ENCODE assay signal across 2 fruit fly cellular contexts in the genomic region with DNA sequence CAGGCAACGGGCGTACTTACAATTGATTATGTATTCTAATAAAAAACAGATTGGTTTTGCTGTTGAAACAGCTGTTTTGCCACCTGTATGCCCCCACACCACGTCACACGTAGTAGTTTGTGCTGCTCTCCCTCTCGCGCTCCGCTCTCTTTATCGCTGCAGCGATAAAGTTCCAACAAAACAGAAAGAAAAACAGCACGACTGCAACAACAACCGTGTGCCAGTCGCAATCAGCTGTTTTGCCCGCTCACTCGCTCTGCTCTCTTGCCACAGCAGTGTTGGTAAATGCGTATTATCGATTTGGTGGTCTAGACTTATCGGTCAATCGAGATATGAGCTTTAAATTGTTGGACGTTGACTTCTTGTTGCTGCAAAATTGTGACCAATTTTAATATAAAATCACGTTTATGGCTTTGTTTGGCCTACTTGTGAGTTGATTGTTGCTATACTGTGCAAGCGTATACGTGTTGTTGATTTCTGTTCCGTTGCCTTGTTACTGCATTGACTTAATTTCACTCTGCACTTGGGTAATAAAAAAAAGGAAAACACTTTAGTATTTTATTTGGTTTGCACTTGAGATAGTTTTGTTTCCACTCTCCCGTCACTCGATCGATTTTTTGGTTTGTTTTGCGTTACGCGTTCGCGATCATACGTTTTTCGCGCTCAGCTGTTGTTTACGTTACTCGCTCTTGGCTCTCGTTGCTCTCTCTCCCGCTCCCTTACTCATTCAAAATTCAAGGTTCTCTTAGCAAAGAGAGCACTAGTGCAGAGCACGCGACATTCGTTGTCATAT.
TF ChIP-seq lines count a peak whose summit lies in the region.

No protein-coding gene starts in this region.

TF ChIP-seq in whole organism, embryonic, 481 proteins besides CTCF, POLR2A, EP300 and RAD21 (continued from another document and continues in another):
- no peak for TF ChIP-seq CG8944 (GFP tag; optimal IDR thresholded peaks at IDR 0.05; lab: Kevin White, UChicago)
- peak; percentile 10 for TF ChIP-seq CG8388 (GFP tag; optimal IDR thresholded peaks at IDR 0.05; lab: Kevin White, UChicago)
- TF ChIP-seq nerfin-2 (GFP tag; IDR thresholded peaks at IDR 0.05; lab: Robert Waterston, UW; ENCODE audit: partially characterized antibody), result no peak
- TF ChIP-seq CG15514 (GFP tag; optimal IDR thresholded peaks at IDR 0.05; lab: Kevin White, UChicago), result peak; percentile 34
- TF ChIP-seq nmo (GFP tag; optimal IDR thresholded peaks at IDR 0.05; lab: Kevin White, UChicago), result peak; percentile 28
- TF ChIP-seq CG6175 (GFP tag; IDR thresholded peaks at IDR 0.05; lab: Robert Waterston, UW), result peak; percentile 64; the same call in 2 of the 3 replicates
- peak; percentile 3 for TF ChIP-seq gfzf (GFP tag; optimal IDR thresholded peaks at IDR 0.05; lab: Kevin White, UChicago)
- 0 out of 3 replicates have a peak, but pooled peaks have one; percentile 13 for TF ChIP-seq Dbx (GFP tag; IDR thresholded peaks at IDR 0.05; lab: Robert Waterston, UW)
- no peak for TF ChIP-seq Gsc (GFP tag; IDR thresholded peaks at IDR 0.05; lab: Robert Waterston, UW)
- TF ChIP-seq CG17829 (tag; optimal IDR thresholded peaks at IDR 0.05; lab: Kevin White, UChicago), result peak; percentile 23
- no peak for TF ChIP-seq CG14965 (GFP tag; optimal IDR thresholded peaks at IDR 0.05; lab: Kevin White, UChicago; ENCODE audit: borderline replicate concordance)
- TF ChIP-seq CG5180 (GFP tag; optimal IDR thresholded peaks at IDR 0.05; lab: Kevin White, UChicago), result peak; percentile 21
- TF ChIP-seq yki (optimal IDR thresholded peaks at IDR 0.05; lab: Kevin White, UChicago), result peak; percentile 77
- no peak for TF ChIP-seq br (optimal IDR thresholded peaks at IDR 0.05; lab: Kevin White, UChicago)
- no peak for TF ChIP-seq gt (GFP tag; IDR thresholded peaks at IDR 0.05; lab: Robert Waterston, UW)
- TF ChIP-seq pho (GFP tag; optimal IDR thresholded peaks at IDR 0.05; lab: Kevin White, UChicago), result peak; percentile 24
- TF ChIP-seq vfl (GFP tag; optimal IDR thresholded peaks at IDR 0.05; lab: Kevin White, UChicago), result peak; percentile 29
- no peak for TF ChIP-seq CG17359 (tag; optimal IDR thresholded peaks at IDR 0.05; lab: Kevin White, UChicago)
- TF ChIP-seq croc (GFP tag; conservative IDR thresholded peaks at IDR 0.05; lab: Robert Waterston, UW), result no peak
- peak; percentile 3 for TF ChIP-seq HLH54F (GFP tag; optimal IDR thresholded peaks at IDR 0.05; lab: Kevin White, UChicago)
- no peak for TF ChIP-seq sr (GFP tag; IDR thresholded peaks at IDR 0.05; lab: Robert Waterston, UW)
- TF ChIP-seq Doc3 (GFP tag; IDR thresholded peaks at IDR 0.05; lab: Robert Waterston, UW; ENCODE audit: partially characterized antibody), result no peak
- no peak for TF ChIP-seq CG3065 (GFP tag; optimal IDR thresholded peaks at IDR 0.05; lab: Kevin White, UChicago)
- TF ChIP-seq CG6765 (GFP tag; optimal IDR thresholded peaks at IDR 0.05; lab: Kevin White, UChicago), result no peak
- peak; percentile 58 to 90 for TF ChIP-seq crp (GFP tag; optimal IDR thresholded peaks at IDR 0.05; lab: Kevin White, UChicago)
- peak; percentile 16 for TF ChIP-seq wek (GFP tag; optimal IDR thresholded peaks at IDR 0.05; lab: Kevin White, UChicago)
- TF ChIP-seq cas (GFP tag; IDR thresholded peaks at IDR 0.05; lab: Robert Waterston, UW), result no peak
- peak; percentile 39; the same call in 2 of the 3 replicates for TF ChIP-seq zen2 (GFP tag; IDR thresholded peaks at IDR 0.05; lab: Robert Waterston, UW; ENCODE audit: partially characterized antibody)
- peak; percentile 47; the same call in 1 of the 3 replicates for TF ChIP-seq CG34422 (GFP tag; IDR thresholded peaks at IDR 0.05; lab: Robert Waterston, UW)
- peak; percentile 54 for TF ChIP-seq fru (optimal IDR thresholded peaks at IDR 0.05; lab: Kevin White, UChicago)
- 0 out of 3 replicates have a peak, but pooled peaks have one; percentile 6 for TF ChIP-seq zfh1 (GFP tag; IDR thresholded peaks at IDR 0.05; lab: Robert Waterston, UW)
- no peak for TF ChIP-seq slou (GFP tag; optimal IDR thresholded peaks at IDR 0.05; lab: Kevin White, UChicago)
- TF ChIP-seq Trl (optimal IDR thresholded peaks at IDR 0.05; lab: Kevin White, UChicago), result peak; percentile 95 to 96
- peak; percentile 58 for TF ChIP-seq Trl (GFP tag; optimal IDR thresholded peaks at IDR 0.05; lab: Kevin White, UChicago)
- peak; percentile 27 for TF ChIP-seq Sin3A (optimal IDR thresholded peaks at IDR 0.05; lab: Kevin White, UChicago)
- peak; percentile 24 for TF ChIP-seq grau (tag; optimal IDR thresholded peaks at IDR 0.05; lab: Kevin White, UChicago)
- no peak for TF ChIP-seq CG1529 (GFP tag; optimal IDR thresholded peaks at IDR 0.05; lab: Kevin White, UChicago)
- no peak for TF ChIP-seq tna (GFP tag; IDR thresholded peaks at IDR 0.05; lab: Robert Waterston, UW; ENCODE audit: partially characterized antibody)
- 0 out of 3 replicates have a peak, but pooled peaks have one; percentile 9 for TF ChIP-seq so (GFP tag; IDR thresholded peaks at IDR 0.05; lab: Robert Waterston, UW)
- TF ChIP-seq CG9932 (GFP tag; IDR thresholded peaks at IDR 0.05; lab: Robert Waterston, UW), result peak; percentile 35
- no peak for TF ChIP-seq Optix (GFP tag; IDR thresholded peaks at IDR 0.05; lab: Robert Waterston, UW)
- TF ChIP-seq Meics (GFP tag; optimal IDR thresholded peaks at IDR 0.05; lab: Kevin White, UChicago), result peak; percentile 5
- peak; percentile 26 for TF ChIP-seq nom (GFP tag; optimal IDR thresholded peaks at IDR 0.05; lab: Kevin White, UChicago)
- peak; percentile 22 for TF ChIP-seq cwo (GFP tag; optimal IDR thresholded peaks at IDR 0.05; lab: Kevin White, UChicago)
- TF ChIP-seq tx (GFP tag; optimal IDR thresholded peaks at IDR 0.05; lab: Kevin White, UChicago), result peak; percentile 3
- TF ChIP-seq CG17186 (GFP tag; optimal IDR thresholded peaks at IDR 0.05; lab: Kevin White, UChicago), result no peak
- TF ChIP-seq luna (GFP tag; optimal IDR thresholded peaks at IDR 0.05; lab: Kevin White, UChicago), result no peak
- TF ChIP-seq CG4707 (GFP tag; optimal IDR thresholded peaks at IDR 0.05; lab: Kevin White, UChicago), result peak; percentile 19
- TF ChIP-seq B-H2 (GFP tag; optimal IDR thresholded peaks at IDR 0.05; lab: Kevin White, UChicago), result no peak
- no peak for TF ChIP-seq CG10654 (GFP tag; optimal IDR thresholded peaks at IDR 0.05; lab: Kevin White, UChicago)
- peak; percentile 36 for TF ChIP-seq CG2120 (GFP tag; optimal IDR thresholded peaks at IDR 0.05; lab: Kevin White, UChicago)
- peak; percentile 24 for TF ChIP-seq lov (optimal IDR thresholded peaks at IDR 0.05; lab: Kevin White, UChicago)
- TF ChIP-seq lov (GFP tag; IDR thresholded peaks at IDR 0.05; lab: Robert Waterston, UW), result no peak
- TF ChIP-seq onecut (GFP tag; IDR thresholded peaks at IDR 0.05; lab: Robert Waterston, UW), result peak; percentile 72
- TF ChIP-seq CG12155 (GFP tag; optimal IDR thresholded peaks at IDR 0.05; lab: Kevin White, UChicago), result peak; percentile 94
- peak; percentile 55 for TF ChIP-seq Hmr (GFP tag; optimal IDR thresholded peaks at IDR 0.05; lab: Kevin White, UChicago)
- TF ChIP-seq CG3995 (GFP tag; optimal IDR thresholded peaks at IDR 0.05; lab: Kevin White, UChicago), result peak; percentile 75
- no peak for TF ChIP-seq Vsx1 (GFP tag; optimal IDR thresholded peaks at IDR 0.05; lab: Kevin White, UChicago)
- no peak for TF ChIP-seq CG10209 (GFP tag; optimal IDR thresholded peaks at IDR 0.05; lab: Kevin White, UChicago)
- TF ChIP-seq Pdp1 (GFP tag; optimal IDR thresholded peaks at IDR 0.05; lab: Kevin White, UChicago), result peak in 1 of 2 experiments; percentile 12

TF ChIP-seq in whole organism, prepupa, 60 proteins besides CTCF, POLR2A, EP300 and RAD21 (continued from another document):
- TF ChIP-seq cyc (GFP tag; optimal IDR thresholded peaks at IDR 0.05; lab: Kevin White, UChicago), result no peak
- TF ChIP-seq CG9139 (GFP tag; optimal IDR thresholded peaks at IDR 0.05; lab: Kevin White, UChicago), result peak; percentile 24
- peak; percentile 50 for TF ChIP-seq Hr4 (GFP tag; optimal IDR thresholded peaks at IDR 0.05; lab: Kevin White, UChicago)
- TF ChIP-seq Met (GFP tag; optimal IDR thresholded peaks at IDR 0.05; lab: Kevin White, UChicago), result peak; percentile 53
- no peak for TF ChIP-seq Ets21C (GFP tag; optimal IDR thresholded peaks at IDR 0.05; lab: Kevin White, UChicago)
- TF ChIP-seq lz (GFP tag; optimal IDR thresholded peaks at IDR 0.05; lab: Kevin White, UChicago), result peak; percentile 28
- TF ChIP-seq CG16779 (tag; optimal IDR thresholded peaks at IDR 0.05; lab: Kevin White, UChicago), result peak; percentile 29
- peak; percentile 20 for TF ChIP-seq CG15336 (GFP tag; IDR thresholded peaks at IDR 0.05; lab: Robert Waterston, UW)
- TF ChIP-seq CG8319 (GFP tag; optimal IDR thresholded peaks at IDR 0.05; lab: Kevin White, UChicago), result no peak
- TF ChIP-seq CG3032 (tag; optimal IDR thresholded peaks at IDR 0.05; lab: Kevin White, UChicago), result no peak
- peak; percentile 25 for TF ChIP-seq fd85E (GFP tag; optimal IDR thresholded peaks at IDR 0.05; lab: Kevin White, UChicago)
- TF ChIP-seq CG11762 (GFP tag; optimal IDR thresholded peaks at IDR 0.05; lab: Kevin White, UChicago; ENCODE audit: insufficient read depth), result no peak
- TF ChIP-seq net (GFP tag; optimal IDR thresholded peaks at IDR 0.05; lab: Kevin White, UChicago), result peak; percentile 9
